Worm (Caenorhabditis elegans): Measurements from ENCODE around the gene cyp-35A1.

DNA sequence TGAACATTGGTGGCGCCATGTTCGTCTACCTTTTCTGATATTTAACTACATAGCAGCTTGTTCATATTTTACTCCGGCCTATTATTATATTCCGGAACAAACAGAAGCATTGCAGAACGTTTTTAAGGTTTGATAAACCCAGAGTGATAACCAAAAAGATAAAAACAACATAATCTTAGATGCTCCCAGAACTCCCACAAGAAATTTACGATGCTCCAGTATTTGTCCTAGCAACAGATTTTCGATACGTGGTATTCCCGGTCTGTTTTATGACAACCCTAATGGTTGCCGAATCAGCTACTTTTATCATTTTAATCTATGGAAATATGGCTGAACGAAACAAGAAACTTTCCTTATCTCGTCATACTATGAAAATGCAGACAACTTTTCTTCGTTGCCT is 8.0 kb downstream of the cyp-35A1 start:
- TF ChIP-seq tbx-8 (GFP tag; optimal IDR thresholded peaks at IDR 0.05) (no peak), nhr-76 (tag; optimal IDR thresholded peaks at IDR 0.05) (no peak), unc-39 (tag; optimal IDR thresholded peaks at IDR 0.05) (no peak), pha-4 (tag; optimal IDR thresholded peaks at IDR 0.05) (no peak), elt-1 (tag; optimal IDR thresholded peaks at IDR 0.05; ENCODE audit: borderline replicate concordance, insufficient read depth) (no peak), mls-2 (tag; optimal IDR thresholded peaks at IDR 0.05) (no peak), ces-1 (GFP tag; optimal IDR thresholded peaks at IDR 0.05) (no peak), blmp-1 (tag; optimal IDR thresholded peaks at IDR 0.05) (no peak), unc-62 (GFP tag; optimal IDR thresholded peaks at IDR 0.05) (no peak), nhr-237 (tag; optimal IDR thresholded peaks at IDR 0.05) (no peak), ztf-11 (tag; optimal IDR thresholded peaks at IDR 0.05) (no peak)

Data from whole organism, mixed stage, embryonic.